Worm (Caenorhabditis elegans) whole organism, early embryonic: ENCODE results near the gene pqn-51.

Source experiments
- ama-1 ChIP-seq: fragments of 150-350 bp; optimal IDR thresholded peaks from 2 replicates; lab custom pipeline; 2014
- ceh-36 ChIP-seq: sonication (generic microtip); optimal IDR thresholded peaks from 2 replicates; lab custom pipeline; 2016; ENCODE audit warnings: missing genetic modification characterization, inconsistent platforms, missing compliant biosample characterization
- ets-7 ChIP-seq: sonication (generic microtip); optimal IDR thresholded peaks from 2 replicates; lab custom pipeline; 2016; ENCODE audit warnings: missing genotype, missing genetic modification characterization, missing compliant biosample characterization
- flt-1 ChIP-seq: fragments of 200-800 bp; sonication (Bioruptor generic); IDR thresholded peaks from 2 replicates; pipeline ENCODE4 v1.3.6; 2022; ENCODE audit warnings: missing genetic modification characterization, missing compliant biosample characterization
- hmbx-1 ChIP-seq: sonication (generic microtip); optimal IDR thresholded peaks from 2 replicates; lab custom pipeline; 2016; ENCODE audit warnings: mild to moderate bottlenecking, missing genetic modification characterization, missing compliant biosample characterization
- hnd-1 ChIP-seq: sonication (generic microtip); optimal IDR thresholded peaks from 2 replicates; lab custom pipeline; 2016; ENCODE audit warnings: missing genetic modification characterization, missing compliant biosample characterization
- scrt-1 ChIP-seq: fragments of 200-800 bp; sonication (Bioruptor generic); IDR thresholded peaks from 2 replicates; pipeline ENCODE4 v1.3.6; 2022; ENCODE audit warnings: missing genetic modification characterization, missing compliant biosample characterization
- tra-4 ChIP-seq: sonication (generic microtip); optimal IDR thresholded peaks from 2 replicates; lab custom pipeline; 2017; ENCODE audit warnings: missing genetic modification characterization, missing compliant biosample characterization

ce11 chrV:5046558-5046957 is 2.8 kb upstream of the pqn-51 start:
- TF ChIP-seq ama-1 (lab: Kevin White, UChicago): no peak
- no peak for TF ChIP-seq flt-1 (GFP tag; lab: Robert Waterston, UW)
- no peak for TF ChIP-seq ceh-36
- no peak for TF ChIP-seq scrt-1 (GFP tag; lab: Robert Waterston, UW)
- no peak for TF ChIP-seq hmbx-1 (tag; lab: Kevin White, UChicago)
- no peak for TF ChIP-seq ets-7 (tag; lab: Kevin White, UChicago)
- TF ChIP-seq tra-4: no peak
- TF ChIP-seq hnd-1: no peak
